Worm (Caenorhabditis elegans) whole organism, L4/young adult: Measurements from ENCODE around the gene rps-4.

Experiments
- W03F9.2 ChIP-seq: fragments of 150-350 bp; optimal IDR thresholded peaks from 2 replicates; lab custom pipeline; 2014; ENCODE audit warnings: missing biosample characterization, missing genetic modification characterization
- dao-5 ChIP-seq: sonication (generic microtip); optimal IDR thresholded peaks from 2 replicates; lab custom pipeline; 2016; ENCODE audit warnings: missing genotype, missing genetic modification characterization, moderate library complexity, missing compliant biosample characterization
- him-1 ChIP-seq: sonication (generic microtip); optimal IDR thresholded peaks from 2 replicates; lab custom pipeline; 2016; ENCODE audit warnings: missing genotype, missing genetic modification reagents, missing genetic modification characterization, missing compliant biosample characterization

ce11 chrIV:7065022-7065421 lies 19.5 kb downstream of the rps-4 start, which contains the start of gene Y43B11AL.1:
- TF ChIP-seq him-1 (tag; lab: Kevin White, UChicago) (no peak), dao-5 (tag; lab: Kevin White, UChicago) (no peak), W03F9.2 (tag; lab: Kevin White, UChicago) (no peak)
